Fruit fly (Drosophila melanogaster) ovary, adult (tissue): Measurements from ENCODE around the gene Task6.

Source experiments
- CG17801 ChIP-seq: fragments of 200-800 bp; optimal IDR thresholded peaks from 2 replicates; lab custom pipeline; 2019; ENCODE audit warnings: missing biosample characterization, mild to moderate bottlenecking, missing genetic modification characterization, moderate library complexity; ENCODE audit not compliant: partially characterized antibody

Gene Task6

DNA sequence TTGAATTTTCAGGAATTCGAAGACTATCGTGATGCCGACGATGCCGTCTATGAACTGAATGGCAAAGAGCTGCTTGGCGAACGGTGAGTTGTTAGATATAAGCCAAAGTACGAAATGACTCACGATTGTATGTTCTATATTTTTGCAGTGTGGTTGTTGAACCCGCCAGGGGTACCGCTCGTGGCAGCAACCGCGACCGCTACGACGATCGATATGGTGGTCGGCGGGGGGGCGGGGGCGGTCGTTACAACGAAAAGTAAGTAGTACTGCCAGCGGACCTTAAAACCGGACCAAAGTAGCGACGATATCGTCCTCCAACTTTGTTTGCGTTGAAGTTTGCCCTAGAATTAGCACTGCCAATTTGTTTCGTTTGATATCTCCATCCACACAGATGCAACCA is 12.2 kb downstream of the Task6 start:
- TF ChIP-seq CG17801 (GFP tag; lab: Kevin White, UChicago), result no peak

DNA sequence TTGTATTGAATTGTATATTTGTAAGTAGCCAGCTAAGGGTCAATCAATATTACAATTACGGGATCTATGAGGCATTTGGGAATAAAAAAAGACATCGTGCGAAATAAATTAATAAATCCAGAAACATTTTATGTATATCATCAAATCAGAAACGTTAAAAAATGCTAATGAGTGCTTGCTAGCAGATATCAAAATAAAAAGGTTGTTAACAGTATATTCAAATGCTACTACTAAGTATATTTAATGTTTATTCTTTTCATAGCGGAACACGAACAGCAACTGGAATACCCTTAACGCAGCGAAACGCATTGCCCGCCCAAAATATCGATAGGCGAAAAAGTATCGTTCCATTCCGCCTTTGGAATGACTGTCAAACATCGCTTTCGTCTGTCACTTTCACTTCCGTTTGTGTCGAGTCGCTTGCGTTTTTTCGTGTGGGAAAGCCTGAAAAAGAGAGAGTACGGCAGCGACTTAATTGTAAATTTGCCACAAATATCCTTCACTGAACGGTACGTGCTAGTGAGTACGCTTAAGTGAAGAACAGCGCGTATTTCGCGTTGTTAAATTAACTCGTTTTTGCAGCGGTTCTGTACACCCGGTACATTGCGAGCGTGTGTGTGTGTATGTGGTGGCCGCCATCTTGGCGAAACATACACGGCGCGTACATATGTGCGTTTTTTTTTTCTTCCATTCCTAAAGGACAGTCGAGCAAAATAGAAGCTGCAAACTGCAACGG is 13.2 kb downstream of the Task6 start, which contains the start of gene B52:
TSS of gene B52 (plus strand) at position 388 of the 736 bp plus-strand sequence.
- peak; percentile 88 for TF ChIP-seq CG17801 (GFP tag; lab: Kevin White, UChicago)

DNA sequence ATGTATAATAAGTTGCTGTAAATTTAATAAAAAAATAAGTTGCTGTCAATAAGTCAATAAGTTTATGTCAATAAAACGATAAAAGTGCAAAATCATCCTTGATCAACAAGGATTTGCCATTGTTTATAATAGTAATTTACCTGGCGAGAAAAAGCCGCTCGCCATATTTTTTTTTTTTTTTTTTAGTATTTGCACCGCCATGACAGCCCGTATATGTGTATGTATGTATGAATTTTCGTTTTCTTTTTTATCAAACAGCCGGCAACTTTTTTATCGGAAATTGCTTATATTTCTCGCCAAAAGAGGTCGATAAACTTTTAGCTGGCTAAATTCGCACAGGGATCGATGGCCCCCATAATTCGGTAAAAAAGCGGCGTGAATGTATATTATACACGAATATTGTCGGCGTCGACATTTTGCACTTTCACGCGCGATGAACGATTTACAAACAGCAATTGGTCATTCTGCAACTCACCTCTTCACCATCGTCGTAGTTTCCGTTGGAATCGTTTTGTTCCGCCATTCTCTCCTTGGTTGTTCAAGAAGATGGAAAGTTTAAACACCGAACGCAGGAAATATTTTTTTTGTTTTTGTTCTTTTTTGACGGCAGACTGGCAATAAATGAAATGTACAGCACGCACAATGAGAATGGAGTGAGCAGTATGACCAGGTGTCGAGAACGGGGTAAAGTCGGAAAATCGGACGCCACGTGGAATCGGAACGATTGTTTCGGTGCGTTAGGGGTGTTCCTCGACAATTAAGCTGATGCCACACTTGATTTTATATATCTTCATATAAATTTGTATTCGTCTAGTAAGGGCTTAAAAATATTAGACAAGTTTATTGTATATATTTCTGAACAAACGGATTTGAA is 14.2 kb downstream of the Task6 start, which contains the start of gene Hrb87F:
TSS of gene Hrb87F (minus strand) at position 667 of the 874 bp plus-strand sequence.
- TF ChIP-seq CG17801 (GFP tag; lab: Kevin White, UChicago), result peak; percentile 51

DNA sequence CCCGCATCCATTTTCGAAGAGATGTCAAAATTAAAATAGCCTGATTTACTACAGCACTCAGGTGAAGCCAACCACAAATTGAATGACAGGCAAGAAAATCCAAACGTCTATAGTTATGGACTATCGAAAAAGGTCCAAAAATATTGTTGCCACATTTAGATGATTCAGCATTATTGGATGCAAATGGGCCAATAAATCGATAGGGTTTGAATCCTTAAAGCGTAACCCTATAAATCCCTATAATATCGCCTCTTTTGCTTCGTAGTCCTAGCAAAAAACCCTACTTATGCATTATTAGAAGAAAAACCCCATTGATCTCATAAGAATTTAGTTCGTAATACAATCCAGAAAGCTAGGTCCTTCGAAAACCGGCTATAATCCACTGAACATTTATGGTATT is 18.0 kb downstream of the Task6 start, which contains the start of gene Rbp4:
TSS of gene Rbp4 (minus strand) at position 101 of the 400 bp plus-strand sequence.
- TF ChIP-seq CG17801 (GFP tag; lab: Kevin White, UChicago), result no peak

DNA sequence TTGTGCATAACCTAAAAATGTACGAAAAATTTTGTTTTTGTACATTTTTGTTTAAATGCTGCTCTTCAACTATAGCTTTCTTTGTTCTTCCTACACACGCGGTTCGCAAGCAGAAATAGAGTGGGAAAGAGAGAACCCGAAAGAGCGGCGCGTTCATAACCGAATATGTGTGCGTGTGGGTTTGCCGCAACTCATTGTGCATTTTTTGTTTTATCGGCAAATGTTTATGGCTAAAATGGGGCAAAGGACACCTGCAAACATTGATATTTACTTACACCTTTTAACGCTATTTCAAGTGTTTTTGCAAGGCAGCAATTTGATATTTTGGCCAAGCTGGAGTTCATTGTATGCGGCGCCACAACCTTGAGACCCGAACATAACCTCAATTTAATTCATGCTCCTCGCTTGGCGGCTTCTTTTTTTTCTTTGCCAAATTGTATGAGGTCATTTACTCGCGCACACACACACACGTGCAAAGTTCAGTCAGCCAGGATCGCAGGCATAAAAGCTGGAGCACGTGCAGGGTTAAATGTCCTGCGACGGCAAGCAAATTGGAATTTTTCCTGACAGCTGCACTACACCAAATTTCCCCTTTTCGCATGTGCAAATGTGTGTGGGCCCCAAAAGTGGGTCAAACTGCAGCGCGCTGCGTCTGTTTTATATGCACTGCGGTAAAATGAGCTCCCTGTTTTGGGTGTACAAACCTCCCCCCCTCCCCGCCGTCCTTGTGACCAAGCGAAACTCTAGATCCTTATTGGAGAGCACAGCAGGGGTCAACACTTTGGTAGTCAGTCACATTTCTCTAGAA is 26.4 kb downstream of the Task6 start:
- no peak for TF ChIP-seq CG17801 (GFP tag; lab: Kevin White, UChicago)

DNA sequence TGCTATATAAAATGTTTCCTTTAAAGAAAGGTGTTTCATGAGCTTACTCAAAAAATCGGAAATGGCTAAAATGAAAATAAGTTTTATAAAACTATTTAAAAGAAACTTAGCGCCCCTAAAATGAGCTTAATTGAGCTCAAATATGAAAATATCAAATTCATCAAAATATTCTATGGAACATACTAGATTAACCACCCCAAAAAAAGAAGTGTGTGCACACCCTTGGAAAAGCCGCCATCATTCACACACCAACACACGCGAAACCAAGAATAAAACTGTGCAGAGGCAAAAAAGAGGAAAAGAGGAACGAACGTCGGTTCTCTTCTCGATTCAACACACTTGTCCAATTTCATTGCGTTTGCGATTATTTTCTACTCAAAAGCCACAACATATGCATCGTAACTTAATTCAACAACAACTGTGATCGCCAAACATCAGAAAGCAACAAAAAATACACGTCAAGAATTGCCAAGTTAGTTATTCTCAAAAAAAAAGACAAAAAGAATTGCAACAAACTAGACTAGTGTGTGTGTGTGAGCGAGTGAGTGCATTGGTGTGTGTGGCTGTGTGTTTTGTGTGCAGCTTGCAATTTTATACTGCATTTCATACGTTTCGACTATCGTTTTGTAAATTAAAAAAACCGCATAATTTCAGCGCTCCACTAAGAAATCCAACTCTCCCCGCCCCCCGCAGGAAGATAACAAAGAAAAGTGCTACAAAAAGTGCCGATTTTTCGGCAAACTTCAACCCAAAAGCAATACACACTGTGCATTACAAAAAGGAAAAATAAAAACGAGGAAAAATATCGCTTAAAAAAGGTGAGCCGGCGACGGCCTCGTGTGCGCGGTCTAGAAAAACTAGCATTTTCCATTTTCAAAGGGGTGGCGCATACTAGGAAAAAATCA is 27.4 kb downstream of the Task6 start, which contains the start of gene rin:
TSS of gene rin (plus strand) at position 276 of the 905 bp plus-strand sequence.
- peak; percentile 64 for TF ChIP-seq CG17801 (GFP tag; lab: Kevin White, UChicago)

DNA sequence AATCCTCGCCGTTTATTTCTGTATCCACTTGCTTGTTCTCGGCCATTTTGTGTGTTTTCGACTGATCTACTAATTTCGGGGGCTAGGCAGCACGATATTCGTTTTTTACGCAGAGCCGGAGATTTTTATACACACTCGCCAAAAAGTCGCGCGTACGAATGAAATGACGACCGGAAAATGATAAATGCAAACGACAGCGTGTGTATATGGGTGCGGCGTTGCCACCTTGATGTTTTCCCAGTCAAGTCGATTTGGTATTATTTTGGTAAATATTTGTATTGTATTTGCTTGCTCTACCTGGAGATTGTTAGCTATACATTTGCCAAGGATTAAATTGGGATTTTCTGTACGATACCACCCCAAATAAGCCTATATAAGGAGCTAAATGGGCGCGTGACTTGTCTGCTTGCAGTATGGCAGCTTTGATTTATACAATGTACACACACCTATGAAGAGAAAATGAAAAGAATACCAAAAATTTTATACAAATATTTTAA is 28.4 kb downstream of the Task6 start, which contains the start of gene sqd:
TSS of gene sqd (minus strand) at position 431 of the 497 bp plus-strand sequence.
- TF ChIP-seq CG17801 (GFP tag; lab: Kevin White, UChicago), result peak; percentile 70

DNA sequence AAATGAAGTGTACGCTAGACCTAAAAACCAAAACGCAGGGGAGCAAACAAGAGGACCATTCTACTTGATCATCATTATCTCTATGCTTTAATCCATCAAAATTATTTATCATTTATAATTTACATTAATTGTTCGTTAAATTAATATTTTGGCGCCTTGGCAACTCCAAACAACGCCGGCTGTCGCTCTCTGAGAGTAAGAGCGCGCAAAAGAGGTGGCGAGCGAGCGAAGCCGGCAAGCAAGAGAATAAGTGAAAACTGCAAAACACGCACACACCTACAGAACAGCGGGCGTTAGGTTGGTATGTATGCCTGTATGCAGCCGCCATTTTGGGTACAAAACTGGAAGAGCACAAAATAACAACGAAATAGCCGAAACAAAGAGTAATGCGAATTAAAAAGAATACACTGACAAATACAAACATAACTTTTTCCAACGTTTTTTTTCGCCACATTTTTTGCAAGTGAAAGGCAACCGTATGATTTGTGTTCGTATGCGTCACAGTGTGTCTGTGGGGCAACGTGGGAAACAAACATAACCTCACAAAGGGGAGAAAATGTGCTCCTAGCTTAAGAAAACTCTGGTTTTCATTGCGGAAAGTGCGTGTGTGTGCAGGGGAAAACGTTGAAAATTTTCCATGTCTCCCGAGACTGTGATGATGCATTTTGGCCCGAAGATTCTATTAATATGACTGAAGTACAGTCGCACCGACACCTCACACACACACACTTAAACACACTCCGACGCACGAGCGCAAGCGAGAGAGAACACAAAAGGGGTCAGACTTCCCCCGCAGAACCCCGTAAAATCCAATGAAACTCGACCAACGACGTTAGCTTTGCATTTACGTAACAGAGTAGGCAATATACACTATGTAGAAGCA is 29.3 kb downstream of the Task6 start:
- peak; percentile 43 for TF ChIP-seq CG17801 (GFP tag; lab: Kevin White, UChicago)

DNA sequence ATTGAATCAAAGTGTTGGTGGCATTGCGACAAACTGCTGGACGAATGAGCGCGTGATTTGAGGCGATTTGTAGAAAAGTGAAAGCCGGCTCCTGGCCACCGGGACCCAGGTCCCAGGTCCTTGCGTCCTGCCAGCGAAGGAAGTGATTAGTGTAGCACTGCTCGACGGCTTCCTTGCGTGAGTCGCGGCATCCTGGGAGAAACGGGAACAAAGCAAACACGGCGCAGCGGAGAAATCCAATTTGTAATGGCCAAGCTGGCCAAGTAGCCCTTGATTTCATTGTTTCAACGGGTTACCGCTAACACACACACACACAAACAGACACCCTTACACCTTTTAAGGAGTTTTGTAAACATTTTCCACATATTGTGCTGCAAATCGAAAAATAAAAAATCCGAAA is 42.7 kb downstream of the Task6 start, which contains the start of gene CG10841:
TSS of gene CG10841 (plus strand) at position 301 of the 400 bp plus-strand sequence.
- TF ChIP-seq CG17801 (GFP tag; lab: Kevin White, UChicago), result no peak

DNA sequence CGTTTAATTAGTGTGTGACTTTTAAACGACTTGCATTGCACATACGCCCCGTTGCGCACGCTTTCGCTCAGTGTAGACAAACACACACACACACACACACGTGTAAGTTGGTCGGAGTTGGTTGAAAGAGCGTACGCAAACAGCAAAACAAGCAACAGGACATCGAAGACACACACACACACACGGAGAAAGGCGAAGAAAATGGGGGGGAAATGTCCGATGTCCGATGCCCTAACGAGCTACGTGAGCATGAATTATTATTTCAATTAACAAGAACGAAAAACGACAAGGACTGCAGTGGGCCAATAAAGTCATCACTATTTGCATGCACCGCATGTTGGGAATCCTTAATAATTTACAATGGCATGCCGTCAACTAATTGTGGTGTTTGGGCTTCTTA is 57.1 kb downstream of the Task6 start:
- TF ChIP-seq CG17801 (GFP tag; lab: Kevin White, UChicago), result no peak
